Worm (Caenorhabditis elegans) whole organism, L1 larva: Measurements from ENCODE around the gene gst-22.
A peak's percentile ranks its signal among the peaks of the same experiment; 100 is the strongest.

Source experiments
- C04F5.9 ChIP-seq: sonication (generic microtip); optimal IDR thresholded peaks from 2 replicates; lab custom pipeline; 2016; ENCODE audit warnings: missing genetic modification characterization, missing compliant biosample characterization
- Y116A8C.19 ChIP-seq: sonication (generic microtip); optimal IDR thresholded peaks from 2 replicates; lab custom pipeline; 2016; ENCODE audit warnings: missing compliant biosample characterization, missing genetic modification characterization, borderline replicate concordance
- ama-1 ChIP-seq: fragments of 150-350 bp; optimal IDR thresholded peaks from 2 replicates; lab custom pipeline; 2014
- blmp-1 ChIP-seq: fragments of 150-350 bp; optimal IDR thresholded peaks from 2 replicates; lab custom pipeline; 2014; ENCODE audit warnings: missing biosample characterization, missing genetic modification characterization
- ceh-82 ChIP-seq, 3 experiments: fragments of 150-350 bp in 1 of 3; sonication (generic microtip) in 2 of 3; optimal IDR thresholded peaks; 2 replicates each; lab custom pipeline; 2014 to 2017; ENCODE audit warnings: missing biosample characterization in 3 of 3, missing genetic modification characterization in 3 of 3
- ceh-90 ChIP-seq: sonication (generic microtip); optimal IDR thresholded peaks from 2 replicates; lab custom pipeline; 2016; ENCODE audit warnings: missing genetic modification characterization, missing compliant biosample characterization
- dsc-1 ChIP-seq: sonication (generic microtip); optimal IDR thresholded peaks from 2 replicates; lab custom pipeline; 2016; ENCODE audit warnings: mild to moderate bottlenecking, missing genetic modification characterization, missing compliant biosample characterization
- efl-1 ChIP-seq, 4 experiments: fragments of 150-350 bp; optimal IDR thresholded peaks in 3 of 4; peaks in 1 of 4; 1 replicate in 1 of 4; 2 replicates in 3 of 4; lab custom pipeline; 2014; ENCODE audit warnings: missing biosample characterization in 2 of 4, missing genetic modification characterization in 2 of 4, missing genetic modification reagents in 2 of 4
- efl-3 ChIP-seq: fragments of 200-800 bp; sonication (Bioruptor generic); optimal IDR thresholded peaks from 2 replicates; lab custom pipeline; 2018; ENCODE audit warnings: mild to moderate bottlenecking, missing genetic modification characterization, missing compliant biosample characterization
- egl-27 ChIP-seq, 2 experiments: fragments of 150-350 bp in 1 of 2; sonication (generic microtip); optimal IDR thresholded peaks; 3 replicates each; lab custom pipeline; 2017 to 2018; ENCODE audit warnings: missing biosample characterization in 2 of 2, missing genetic modification characterization in 2 of 2, missing genetic modification reagents in 2 of 2
- elt-2 ChIP-seq: sonication (generic microtip); optimal IDR thresholded peaks from 2 replicates; lab custom pipeline; 2016; ENCODE audit warnings: missing genetic modification characterization, mild to moderate bottlenecking, inconsistent platforms, missing compliant biosample characterization, missing genetic modification reagents
- elt-3 ChIP-seq, 6 experiments: fragments of 150-350 bp in 1 of 6; sonication (generic microtip); optimal IDR thresholded peaks; 2 replicates each; lab custom pipeline; 2017 to 2018; ENCODE audit warnings: missing biosample characterization in 6 of 6, missing genetic modification characterization in 6 of 6, inconsistent platforms in 1 of 6
- fkh-4 ChIP-seq: sonication (generic microtip); optimal IDR thresholded peaks from 2 replicates; lab custom pipeline; 2016; ENCODE audit warnings: missing compliant biosample characterization, missing genetic modification characterization, borderline replicate concordance
- lin-13 ChIP-seq: fragments of 150-350 bp; optimal IDR thresholded peaks from 2 replicates; lab custom pipeline; 2014; ENCODE audit warnings: missing biosample characterization, missing genetic modification reagents, missing genetic modification characterization
- lin-35 ChIP-seq, 2 experiments: fragments of 150-350 bp; optimal IDR thresholded peaks; 2 replicates each; lab custom pipeline; 2014; ENCODE audit warnings: missing biosample characterization in 2 of 2, missing genetic modification characterization in 2 of 2, missing genetic modification reagents in 2 of 2
- lsy-2 ChIP-seq, 2 experiments: fragments of 150-350 bp; optimal IDR thresholded peaks; 2 replicates each; lab custom pipeline; 2014; ENCODE audit warnings: missing biosample characterization in 2 of 2, missing genetic modification characterization in 2 of 2
- mab-9 ChIP-seq: fragments of 200-800 bp; sonication (Bioruptor generic); IDR thresholded peaks from 2 replicates; pipeline ENCODE4 v1.3.6; 2022; ENCODE audit warnings: missing genetic modification reagents, missing genetic modification characterization, missing compliant biosample characterization
- mdl-1 ChIP-seq, 2 experiments: fragments of 150-350 bp; optimal IDR thresholded peaks; 2 replicates each; lab custom pipeline; 2014 to 2017; ENCODE audit warnings: missing biosample characterization in 2 of 2, missing genetic modification characterization in 2 of 2, inconsistent platforms in 1 of 2
- mef-2 ChIP-seq: fragments of 150-350 bp; optimal IDR thresholded peaks from 2 replicates; lab custom pipeline; 2014; ENCODE audit warnings: missing biosample characterization, missing genetic modification characterization
- nhr-11 ChIP-seq: fragments of 150-350 bp; optimal IDR thresholded peaks from 2 replicates; lab custom pipeline; 2014; ENCODE audit warnings: missing biosample characterization, missing genetic modification characterization
- nhr-20 ChIP-seq: sonication (generic microtip); optimal IDR thresholded peaks from 2 replicates; lab custom pipeline; 2016; ENCODE audit warnings: mild to moderate bottlenecking, missing genetic modification characterization, missing compliant biosample characterization
- nhr-28 ChIP-seq: fragments of 150-350 bp; optimal IDR thresholded peaks from 2 replicates; lab custom pipeline; 2014; ENCODE audit warnings: missing biosample characterization, missing genetic modification characterization
- nhr-71 ChIP-seq: sonication (generic microtip); optimal IDR thresholded peaks from 2 replicates; lab custom pipeline; 2016; ENCODE audit warnings: mild to moderate bottlenecking, missing genetic modification characterization, moderate library complexity, missing compliant biosample characterization
- nhr-76 ChIP-seq: sonication (generic microtip); optimal IDR thresholded peaks from 2 replicates; lab custom pipeline; 2017; ENCODE audit warnings: missing biosample characterization, missing genetic modification characterization
- nhr-77 ChIP-seq: fragments of 150-350 bp; optimal IDR thresholded peaks from 2 replicates; lab custom pipeline; 2014; ENCODE audit warnings: missing biosample characterization, missing genetic modification characterization
- nhr-84 ChIP-seq: sonication (generic microtip); optimal IDR thresholded peaks from 2 replicates; lab custom pipeline; 2017; ENCODE audit warnings: missing biosample characterization, missing genetic modification characterization
- nhr-90 ChIP-seq: sonication (generic microtip); optimal IDR thresholded peaks from 2 replicates; lab custom pipeline; 2016; ENCODE audit warnings: mild to moderate bottlenecking, missing genetic modification characterization, missing compliant biosample characterization; ENCODE audit not compliant: poor library complexity
- pqm-1 ChIP-seq: sonication (generic microtip); optimal IDR thresholded peaks from 3 replicates; lab custom pipeline; 2017; ENCODE audit warnings: missing biosample characterization, missing genetic modification characterization
- skn-1 ChIP-seq: fragments of 150-350 bp; optimal IDR thresholded peaks from 2 replicates; lab custom pipeline; 2014; ENCODE audit warnings: missing biosample characterization, missing genetic modification characterization
- sox-4 ChIP-seq: sonication (generic microtip); optimal IDR thresholded peaks from 2 replicates; lab custom pipeline; 2016; ENCODE audit warnings: missing genetic modification characterization, missing compliant biosample characterization
- tlp-1 ChIP-seq: fragments of 150-350 bp; optimal IDR thresholded peaks from 2 replicates; lab custom pipeline; 2014; ENCODE audit warnings: missing biosample characterization, missing genetic modification characterization
- ztf-11 ChIP-seq, 2 experiments: sonication (generic microtip); optimal IDR thresholded peaks; 2 replicates each; lab custom pipeline; 2016 to 2017; ENCODE audit warnings: missing genetic modification characterization in 2 of 2, missing biosample characterization in 1 of 2, missing compliant biosample characterization in 1 of 2

gst-22 gene

ce11 chrV:16195379-16195778, 36.7 kb downstream of the gst-22 start, which contains the start of gene rabr-3:
Gene rabr-3, plus strand, starts transcription at chrV:16195679.
- TF ChIP-seq skn-1 (tag; lab: Kevin White, UChicago): no peak
- TF ChIP-seq fkh-4 (tag; lab: Kevin White, UChicago): no peak
- TF ChIP-seq nhr-90 (tag; lab: Kevin White, UChicago): no peak
- TF ChIP-seq egl-27 (tag; optimal IDR thresholded peaks at IDR 0.05; lab: Kevin White, UChicago): no peak

- TF ChIP-seq lsy-2 (tag; optimal IDR thresholded peaks at IDR 0.05; lab: Kevin White, UChicago) (no peak), lin-35 (GFP tag; optimal IDR thresholded peaks at IDR 0.05; lab: Kevin White, UChicago) (no peak), skn-1 (tag; lab: Kevin White, UChicago) (no peak), mef-2 (tag; lab: Kevin White, UChicago) (no peak), nhr-76 (tag; lab: Kevin White, UChicago) (no peak), elt-3 (tag; optimal IDR thresholded peaks at IDR 0.05; lab: Kevin White, UChicago) (peak in 1 of 6 experiments; percentile 20), efl-1 (optimal IDR thresholded peaks at IDR 0.05; lab: Kevin White, UChicago) (no peak), efl-1 (GFP tag; optimal IDR thresholded peaks at IDR 0.05 in 1 of 2; lab: Kevin White, UChicago) (no peak), ama-1 (no peak), tlp-1 (no peak), Y116A8C.19 (tag; lab: Kevin White, UChicago) (no peak), blmp-1 (tag; lab: Kevin White, UChicago) (peak; percentile 46), nhr-11 (tag; lab: Kevin White, UChicago) (no peak), pqm-1 (tag; lab: Kevin White, UChicago) (no peak)
- TF ChIP-seq, all 84 proteins: peak for 2
Observed at ce11 chrV:16194639-16195038, 37.4 kb downstream of the gst-22 start, which contains the start of gene rabr-4. Gene rabr-4, plus strand, starts transcription at chrV:16194939.

ce11 chrV:16192114-16192513, 40.0 kb downstream of the gst-22 start, which contains the start of gene srh-279:
Gene srh-279, plus strand, starts transcription at chrV:16192414.
- no peak for TF ChIP-seq nhr-71 (tag; lab: Kevin White, UChicago)
- TF ChIP-seq elt-2 (tag; lab: Kevin White, UChicago): no peak
- TF ChIP-seq nhr-28 (tag; lab: Kevin White, UChicago): no peak
- no peak for TF ChIP-seq nhr-84 (tag; lab: Kevin White, UChicago)
- TF ChIP-seq nhr-77 (tag; lab: Kevin White, UChicago): no peak
- TF ChIP-seq nhr-20 (tag; lab: Kevin White, UChicago): no peak
- no peak for TF ChIP-seq ceh-82 (tag; optimal IDR thresholded peaks at IDR 0.05; lab: Kevin White, UChicago)
- TF ChIP-seq dsc-1 (tag; lab: Kevin White, UChicago): no peak
- no peak for TF ChIP-seq mab-9 (GFP tag; lab: Robert Waterston, UW)

- no peak for TF ChIP-seq elt-3 (tag; optimal IDR thresholded peaks at IDR 0.05; lab: Kevin White, UChicago)
- TF ChIP-seq C04F5.9 (tag; lab: Kevin White, UChicago): no peak
Observed at ce11 chrV:16190485-16190884, 41.6 kb downstream of the gst-22 start, which contains the start of gene srh-281. Gene srh-281, plus strand, starts transcription at chrV:16190785.

- TF ChIP-seq ceh-90 (tag; lab: Kevin White, UChicago): no peak
- TF ChIP-seq lin-35 (GFP tag; optimal IDR thresholded peaks at IDR 0.05; lab: Kevin White, UChicago): no peak
- no peak for TF ChIP-seq blmp-1 (tag; lab: Kevin White, UChicago)
- TF ChIP-seq lin-13: no peak
- no peak for TF ChIP-seq fkh-4 (tag; lab: Kevin White, UChicago)
- no peak for TF ChIP-seq mdl-1 (tag; optimal IDR thresholded peaks at IDR 0.05; lab: Kevin White, UChicago)
- TF ChIP-seq efl-3 (GFP tag; lab: Kevin White, UChicago): no peak
- TF ChIP-seq ztf-11 (tag; optimal IDR thresholded peaks at IDR 0.05; lab: Kevin White, UChicago): no peak
- TF ChIP-seq sox-4 (tag; lab: Kevin White, UChicago): no peak
Observed at ce11 chrV:16183357-16183756, 48.7 kb downstream of the gst-22 start, which contains the start of gene srz-14. Gene srz-14, plus strand, starts transcription at chrV:16183657.
